Worm (Caenorhabditis elegans): ENCODE measurements around the gene srd-64.

DNA sequence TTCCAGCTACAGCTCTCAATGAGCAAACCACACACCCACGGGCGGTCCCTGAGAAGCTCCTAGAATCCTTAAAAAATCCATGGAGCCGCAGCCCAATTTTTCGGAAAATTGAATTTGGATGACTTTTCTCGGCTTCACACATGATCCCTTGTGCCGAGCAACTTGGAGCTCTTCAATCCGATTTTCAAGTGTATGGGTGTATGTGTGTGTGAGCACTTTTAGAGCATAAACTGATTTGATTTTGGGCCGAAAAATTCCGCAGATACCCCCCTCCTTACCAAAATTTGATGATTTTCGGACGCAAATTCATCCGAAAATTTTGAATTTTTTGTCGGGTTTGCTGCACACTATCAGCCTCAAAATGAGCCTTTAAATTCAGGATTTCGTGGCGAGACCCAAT lies 36.9 kb upstream of the srd-64 start:
- TF ChIP-seq dao-5 (tag; optimal IDR thresholded peaks at IDR 0.05) = no peak
- TF ChIP-seq W03F9.2 (tag; optimal IDR thresholded peaks at IDR 0.05) = no peak

Measured in whole organism, L4/young adult.